Fruit fly (Drosophila melanogaster): ENCODE results near the gene La.

Gene La

dm6 chr2L:20327375-20327774 lies 22.4 kb downstream of the La start (continued):
- TF ChIP-seq chm (GFP tag; IDR thresholded peaks at IDR 0.05): peak; percentile 35; the same call in 1 of the 2 replicates
- TF ChIP-seq cas (GFP tag; IDR thresholded peaks at IDR 0.05): no peak
- TF ChIP-seq Sox100B (GFP tag; optimal IDR thresholded peaks at IDR 0.05): no peak
- TF ChIP-seq vvl (GFP tag; IDR thresholded peaks at IDR 0.05): 0 out of 2 replicates have a peak, but pooled peaks have one; percentile 16
- TF ChIP-seq ewg (GFP tag; optimal IDR thresholded peaks at IDR 0.05): peak; percentile 30
- TF ChIP-seq danr (GFP tag; IDR thresholded peaks at IDR 0.05): no peak
- TF ChIP-seq CG9797 (GFP tag; optimal IDR thresholded peaks at IDR 0.05): no peak
- TF ChIP-seq CG8388 (GFP tag; optimal IDR thresholded peaks at IDR 0.05): peak; percentile 10
- peak; percentile 25 for TF ChIP-seq kni (GFP tag; optimal IDR thresholded peaks at IDR 0.05)
- no peak for TF ChIP-seq Meics (GFP tag; optimal IDR thresholded peaks at IDR 0.05)
- peak; percentile 48 for TF ChIP-seq CG2202 (tag; optimal IDR thresholded peaks at IDR 0.05)
- no peak for TF ChIP-seq ERR (GFP tag; optimal IDR thresholded peaks at IDR 0.05)
- TF ChIP-seq gce (GFP tag; IDR thresholded peaks at IDR 0.05): no peak
- no peak for TF ChIP-seq CG16813 (GFP tag; IDR thresholded peaks at IDR 0.05; ENCODE audit: partially characterized antibody)
- no peak for TF ChIP-seq her (GFP tag; optimal IDR thresholded peaks at IDR 0.05)
- TF ChIP-seq zf30C (GFP tag; optimal IDR thresholded peaks at IDR 0.05): no peak
- no peak for TF ChIP-seq CG15269 (tag; optimal IDR thresholded peaks at IDR 0.05)
- TF ChIP-seq CG9609 (GFP tag; optimal IDR thresholded peaks at IDR 0.05): no peak
- TF ChIP-seq CG17912 (GFP tag; optimal IDR thresholded peaks at IDR 0.05): no peak
- TF ChIP-seq CG1832 (GFP tag; optimal IDR thresholded peaks at IDR 0.05): no peak
- no peak for TF ChIP-seq Dip3 (GFP tag; optimal IDR thresholded peaks at IDR 0.05)
- no peak for TF ChIP-seq esg (GFP tag; conservative IDR thresholded peaks at IDR 0.05)
- TF ChIP-seq ttk (GFP tag; IDR thresholded peaks at IDR 0.05): no peak
- no peak; the same call in 2 of the 3 replicates for TF ChIP-seq croc (GFP tag; conservative IDR thresholded peaks at IDR 0.05)
- no peak for TF ChIP-seq CG32532 (GFP tag; IDR thresholded peaks at IDR 0.05)
- TF ChIP-seq Xbp1 (GFP tag; optimal IDR thresholded peaks at IDR 0.05): no peak
- TF ChIP-seq H2.0 (GFP tag; IDR thresholded peaks at IDR 0.05): no peak
- TF ChIP-seq slp2 (GFP tag; optimal IDR thresholded peaks at IDR 0.05): no peak
- no peak for TF ChIP-seq CG10654 (GFP tag; optimal IDR thresholded peaks at IDR 0.05)
- TF ChIP-seq HHEX (GFP tag; optimal IDR thresholded peaks at IDR 0.05): no peak
- TF ChIP-seq CG8944 (GFP tag; optimal IDR thresholded peaks at IDR 0.05): no peak
- TF ChIP-seq CG13123 (GFP tag; optimal IDR thresholded peaks at IDR 0.05): no peak
- TF ChIP-seq CG12299 (tag; optimal IDR thresholded peaks at IDR 0.05): no peak
- TF ChIP-seq CG1603 (tag; optimal IDR thresholded peaks at IDR 0.05): peak; percentile 57
- TF ChIP-seq CG7839 (tag; optimal IDR thresholded peaks at IDR 0.05): no peak
- no peak for TF ChIP-seq Ets65A (GFP tag)
- TF ChIP-seq CG6683 (GFP tag; optimal IDR thresholded peaks at IDR 0.05): no peak
- TF ChIP-seq CG17568 (GFP tag; optimal IDR thresholded peaks at IDR 0.05): peak; percentile 30
- TF ChIP-seq cato (GFP tag; optimal IDR thresholded peaks at IDR 0.05; ENCODE audit: borderline replicate concordance): no peak
- no peak for TF ChIP-seq Bgb (GFP tag; IDR thresholded peaks at IDR 0.05; ENCODE audit: partially characterized antibody)
- no peak for TF ChIP-seq CG4404 (GFP tag; IDR thresholded peaks at IDR 0.05)
- no peak for TF ChIP-seq NC2α (GFP tag; optimal IDR thresholded peaks at IDR 0.05)
- TF ChIP-seq lbe (GFP tag; optimal IDR thresholded peaks at IDR 0.05): no peak
- TF ChIP-seq CG16815 (GFP tag; optimal IDR thresholded peaks at IDR 0.05): no peak
- no peak for TF ChIP-seq CG2129 (GFP tag; IDR thresholded peaks at IDR 0.05; ENCODE audit: partially characterized antibody)
- TF ChIP-seq ATbp (GFP tag; optimal IDR thresholded peaks at IDR 0.05): peak; percentile 67
- TF ChIP-seq CG3995 (GFP tag; optimal IDR thresholded peaks at IDR 0.05): no peak
- TF ChIP-seq zfh1 (GFP tag; IDR thresholded peaks at IDR 0.05): peak; percentile 65
- TF ChIP-seq GATAe (GFP tag; conservative IDR thresholded peaks at IDR 0.05): no peak
- TF ChIP-seq gcm2 (GFP tag; optimal IDR thresholded peaks at IDR 0.05): no peak
- TF ChIP-seq CG3407 (GFP tag; optimal IDR thresholded peaks at IDR 0.05): peak; percentile 67
- no peak for TF ChIP-seq CG6272 (GFP tag; IDR thresholded peaks at IDR 0.05)

Data from whole organism, embryonic.